Worm (Caenorhabditis elegans) whole organism, late embryonic: Measurements from ENCODE around the gene nhr-167.

Experiments used
- C08G9.2 ChIP-seq: sonication (generic microtip); optimal IDR thresholded peaks from 2 replicates; lab custom pipeline; 2016; ENCODE audit warnings: mild to moderate bottlenecking, missing genetic modification characterization, moderate library complexity, missing compliant biosample characterization
- C38D4.7 ChIP-seq: fragments of 200-800 bp; sonication (Bioruptor generic); optimal IDR thresholded peaks from 2 replicates; lab custom pipeline; 2018; ENCODE audit warnings: mild to moderate bottlenecking, missing genetic modification characterization, moderate library complexity, missing compliant biosample characterization
- K09A11.1 ChIP-seq: sonication (generic microtip); optimal IDR thresholded peaks from 2 replicates; lab custom pipeline; 2017; ENCODE audit warnings: antibody characterized with exemption, mild to moderate bottlenecking, missing genetic modification characterization, missing compliant biosample characterization; ENCODE audit not compliant: insufficient read depth
- Y22D7AL.16 ChIP-seq: sonication (generic microtip); optimal IDR thresholded peaks from 2 replicates; lab custom pipeline; 2016; ENCODE audit warnings: missing genetic modification characterization, missing compliant biosample characterization
- ahr-1 ChIP-seq: sonication (generic microtip); optimal IDR thresholded peaks from 2 replicates; lab custom pipeline; 2016; ENCODE audit warnings: missing genetic modification characterization, missing compliant biosample characterization
- ceh-14 ChIP-seq: sonication (generic microtip); optimal IDR thresholded peaks from 2 replicates; lab custom pipeline; 2016; ENCODE audit warnings: missing genotype, missing genetic modification characterization, missing compliant biosample characterization
- ceh-19 ChIP-seq: fragments of 200-800 bp; sonication (Bioruptor generic); optimal IDR thresholded peaks from 2 replicates; lab custom pipeline; 2018; ENCODE audit warnings: mild to moderate bottlenecking, missing genetic modification characterization, missing compliant biosample characterization
- ceh-2 ChIP-seq: sonication (generic microtip); optimal IDR thresholded peaks from 2 replicates; lab custom pipeline; 2016; ENCODE audit warnings: missing genotype, missing genetic modification characterization, missing compliant biosample characterization
- ceh-24 ChIP-seq: sonication (generic microtip); optimal IDR thresholded peaks from 2 replicates; lab custom pipeline; 2016; ENCODE audit warnings: mild to moderate bottlenecking, missing genetic modification characterization, missing compliant biosample characterization
- ceh-30 ChIP-seq: fragments of 150-350 bp; optimal IDR thresholded peaks from 2 replicates; lab custom pipeline; 2014; ENCODE audit warnings: missing biosample characterization, missing genetic modification characterization
- ceh-45 ChIP-seq: fragments of 200-800 bp; sonication (Bioruptor generic); IDR thresholded peaks from 2 replicates; pipeline ENCODE4 v1.3.6; 2022; ENCODE audit warnings: missing genetic modification reagents, missing genetic modification characterization, missing compliant biosample characterization
- ceh-6 ChIP-seq: fragments of 200-800 bp; sonication (Bioruptor generic); optimal IDR thresholded peaks from 2 replicates; lab custom pipeline; 2018; ENCODE audit warnings: mild to moderate bottlenecking, missing genetic modification characterization, missing compliant biosample characterization
- ceh-9 ChIP-seq: sonication (generic microtip); optimal IDR thresholded peaks from 2 replicates; lab custom pipeline; 2016; ENCODE audit warnings: mild to moderate bottlenecking, missing genetic modification characterization, inconsistent platforms, missing compliant biosample characterization
- dve-1 ChIP-seq: sonication (generic microtip); optimal IDR thresholded peaks from 2 replicates; lab custom pipeline; 2017; ENCODE audit warnings: antibody characterized with exemption, mild to moderate bottlenecking, missing genetic modification characterization, missing compliant biosample characterization
- eyg-1 ChIP-seq: sonication (generic microtip); optimal IDR thresholded peaks from 2 replicates; lab custom pipeline; 2016; ENCODE audit warnings: missing genotype, missing genetic modification characterization, missing compliant biosample characterization
- gmeb-2 ChIP-seq: sonication (generic microtip); optimal IDR thresholded peaks from 2 replicates; lab custom pipeline; 2016; ENCODE audit warnings: missing genetic modification characterization, inconsistent platforms, missing compliant biosample characterization
- hlh-15 ChIP-seq: sonication (generic microtip); optimal IDR thresholded peaks from 2 replicates; lab custom pipeline; 2016; ENCODE audit warnings: missing genetic modification characterization, missing compliant biosample characterization
- hlh-30 ChIP-seq: sonication (generic microtip); optimal IDR thresholded peaks from 2 replicates; lab custom pipeline; 2017; ENCODE audit warnings: antibody characterized with exemption, missing genetic modification characterization, missing compliant biosample characterization; ENCODE audit not compliant: insufficient read depth
- lin-11 ChIP-seq: fragments of 200-800 bp; sonication (Bioruptor generic); optimal IDR thresholded peaks from 2 replicates; lab custom pipeline; 2018; ENCODE audit warnings: mild to moderate bottlenecking, missing genetic modification characterization, missing compliant biosample characterization
- madf-2 ChIP-seq: sonication (generic microtip); optimal IDR thresholded peaks from 2 replicates; lab custom pipeline; 2017; ENCODE audit warnings: missing genetic modification characterization, missing compliant biosample characterization
- mec-3 ChIP-seq: sonication (generic microtip); optimal IDR thresholded peaks from 2 replicates; lab custom pipeline; 2016; ENCODE audit warnings: borderline replicate concordance, missing genetic modification characterization, missing compliant biosample characterization
- nfya-1 ChIP-seq: sonication (generic microtip); optimal IDR thresholded peaks from 2 replicates; lab custom pipeline; 2017; ENCODE audit warnings: missing genetic modification characterization, mild to moderate bottlenecking, missing compliant biosample characterization, antibody characterized with exemption, moderate library complexity
- nhr-232 ChIP-seq: sonication (generic microtip); optimal IDR thresholded peaks from 2 replicates; lab custom pipeline; 2016; ENCODE audit warnings: missing genetic modification characterization, missing compliant biosample characterization
- npax-4 ChIP-seq: sonication (generic microtip); optimal IDR thresholded peaks from 2 replicates; lab custom pipeline; 2016; ENCODE audit warnings: missing genetic modification characterization, missing compliant biosample characterization
- pax-1 ChIP-seq: fragments of 150-350 bp; optimal IDR thresholded peaks from 2 replicates; lab custom pipeline; 2014; ENCODE audit warnings: missing biosample characterization, missing genetic modification characterization
- pha-2 ChIP-seq: sonication (generic microtip); optimal IDR thresholded peaks from 2 replicates; lab custom pipeline; 2017; ENCODE audit warnings: mild to moderate bottlenecking, missing genetic modification characterization, missing compliant biosample characterization
- ref-2 ChIP-seq: sonication (generic microtip); optimal IDR thresholded peaks from 2 replicates; lab custom pipeline; 2016; ENCODE audit warnings: missing genetic modification characterization, missing compliant biosample characterization
- unc-3 ChIP-seq, 2 experiments: fragments of 200-800 bp in 1 of 2; sonication (Bioruptor generic) in 1 of 2; sonication (generic microtip) in 1 of 2; conservative IDR thresholded peaks in 1 of 2; optimal IDR thresholded peaks in 1 of 2; 2 replicates each; pipeline versions ENCODE4 v1.3.6 to Lab custom; 2016 to 2022; ENCODE audit warnings: missing compliant biosample characterization in 2 of 2, missing genetic modification characterization in 2 of 2, missing genetic modification reagents in 1 of 2
- unc-86 ChIP-seq: sonication (generic microtip); optimal IDR thresholded peaks from 2 replicates; lab custom pipeline; 2016; ENCODE audit warnings: missing genetic modification characterization, missing compliant biosample characterization
- ztf-16 ChIP-seq: sonication (generic microtip); optimal IDR thresholded peaks from 2 replicates; lab custom pipeline; 2017; ENCODE audit warnings: missing genetic modification characterization, missing compliant biosample characterization

nhr-167 gene

DNA sequence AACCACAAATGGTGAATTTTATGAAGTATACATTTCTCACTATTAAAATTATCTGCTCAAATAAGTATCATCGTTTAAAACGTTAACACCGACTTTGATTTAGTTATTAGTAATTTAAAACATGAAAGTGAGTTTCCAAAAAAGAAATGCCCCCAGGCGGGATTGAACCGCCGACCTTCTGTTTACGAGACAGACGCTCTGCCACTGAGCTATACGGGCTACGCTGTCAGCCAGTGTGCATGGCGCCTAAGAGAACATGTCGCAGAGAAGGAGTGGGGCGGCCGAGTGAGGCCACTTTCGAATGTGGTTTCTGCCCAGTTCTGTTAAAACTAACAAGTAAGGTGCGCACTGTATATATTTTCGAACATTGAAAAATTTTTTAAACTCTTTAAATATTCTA lies 47.0 kb downstream of the nhr-167 start (continued):
- TF ChIP-seq C08G9.2 (tag; lab: Kevin White, UChicago) (peak; percentile 47), eyg-1 (tag; lab: Kevin White, UChicago) (peak; percentile 28), dve-1 (tag; lab: Kevin White, UChicago) (peak; percentile 21), mec-3 (tag; lab: Kevin White, UChicago) (no peak), Y22D7AL.16 (tag; lab: Kevin White, UChicago) (peak; percentile 17), ref-2 (tag; lab: Kevin White, UChicago) (peak; percentile 55), unc-3 (GFP tag; conservative IDR thresholded peaks at IDR 0.05; lab: Robert Waterston, UW) (peak; percentile 67; the same call in 1 of the 2 replicates), unc-3 (tag; optimal IDR thresholded peaks at IDR 0.05; lab: Kevin White, UChicago) (peak; percentile 55), lin-11 (tag; lab: Kevin White, UChicago) (peak; percentile 44), ceh-6 (peak; percentile 67), gmeb-2 (tag; lab: Kevin White, UChicago) (no peak), ahr-1 (peak; percentile 19), madf-2 (tag; lab: Kevin White, UChicago) (no peak), hlh-30 (tag; lab: Kevin White, UChicago) (no peak), pha-2 (tag; lab: Kevin White, UChicago) (peak; percentile 56), ceh-14 (peak; percentile 27)

DNA sequence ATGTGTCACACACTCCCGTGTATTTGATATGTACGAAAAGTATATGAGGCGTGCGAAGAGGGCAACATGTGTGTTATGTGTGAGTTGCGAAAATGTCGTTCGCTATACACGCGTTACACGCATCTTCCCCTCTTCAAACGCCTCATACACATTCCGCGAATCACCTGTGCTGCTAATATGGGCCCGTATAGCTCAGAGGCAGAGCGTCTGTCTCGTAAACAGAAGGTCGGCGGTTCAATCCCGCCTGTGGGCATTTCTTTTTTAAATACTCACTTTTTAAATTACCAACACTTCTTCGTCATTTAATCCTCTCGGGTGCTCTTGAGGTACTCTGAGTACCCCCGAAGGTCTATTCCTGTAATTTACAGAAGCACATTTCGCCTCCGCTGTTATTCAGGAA lies 48.3 kb downstream of the nhr-167 start:
- no peak for TF ChIP-seq ceh-19 (GFP tag; lab: Kevin White, UChicago)
- TF ChIP-seq unc-86, result no peak
- TF ChIP-seq dve-1 (tag; lab: Kevin White, UChicago), result no peak
- TF ChIP-seq ahr-1, result no peak
- peak; percentile 47 for TF ChIP-seq nfya-1
- TF ChIP-seq K09A11.1, result no peak
- TF ChIP-seq ceh-9 (tag; lab: Kevin White, UChicago), result no peak

DNA sequence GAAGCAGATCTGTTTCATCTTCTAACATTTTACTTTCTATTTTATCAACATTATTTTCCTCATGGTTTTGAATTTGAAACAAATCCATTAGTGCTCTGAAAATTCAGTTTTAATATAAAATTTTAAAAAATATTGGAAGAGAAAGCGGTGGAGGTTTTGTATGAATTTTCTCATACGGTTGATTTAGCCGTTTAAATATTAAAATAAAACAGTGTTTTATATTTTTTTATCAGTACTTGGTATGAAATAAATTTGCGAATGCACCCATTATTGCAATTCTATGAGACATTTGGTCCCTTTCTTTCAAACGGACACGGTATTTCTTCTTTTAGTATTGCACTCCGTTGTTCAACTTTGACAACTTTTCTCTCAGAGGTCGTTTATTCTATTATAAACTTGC lies 50.3 kb downstream of the nhr-167 start, which contains the start of gene dot-1.4:
dot-1.4 (minus strand) TSS at position 101 of the 400 bp plus-strand sequence.
- TF ChIP-seq eyg-1 (tag; lab: Kevin White, UChicago), result no peak
- TF ChIP-seq ref-2 (tag; lab: Kevin White, UChicago), result no peak
- TF ChIP-seq ztf-16 (tag; lab: Kevin White, UChicago), result no peak
- TF ChIP-seq npax-4 (tag; lab: Kevin White, UChicago), result no peak
- no peak for TF ChIP-seq ceh-9 (tag; lab: Kevin White, UChicago)
- no peak for TF ChIP-seq nhr-232 (tag; lab: Kevin White, UChicago)
- TF ChIP-seq ceh-2, result no peak
- no peak for TF ChIP-seq K09A11.1
- no peak for TF ChIP-seq C38D4.7 (GFP tag; lab: Kevin White, UChicago)
- TF ChIP-seq ceh-30 (tag; lab: Kevin White, UChicago), result no peak
- no peak for TF ChIP-seq ceh-45 (GFP tag; lab: Robert Waterston, UW)
- no peak for TF ChIP-seq hlh-15 (tag; lab: Kevin White, UChicago)
- no peak for TF ChIP-seq pax-1 (tag; lab: Kevin White, UChicago)
- TF ChIP-seq ceh-24 (tag; lab: Kevin White, UChicago), result no peak
